Worm (Caenorhabditis elegans) whole organism, L2 larva: ENCODE measurements around the gene C23G10.7.

Source experiments
- ZK546.5 ChIP-seq: sonication (generic microtip); optimal IDR thresholded peaks from 2 replicates; lab custom pipeline; 2017; ENCODE audit warnings: missing biosample characterization, missing genetic modification characterization
- aly-2 ChIP-seq: fragments of 150-350 bp; optimal IDR thresholded peaks from 2 replicates; lab custom pipeline; 2014; ENCODE audit warnings: missing biosample characterization, missing genetic modification characterization
- ama-1 ChIP-seq: fragments of 150-350 bp; optimal IDR thresholded peaks from 2 replicates; lab custom pipeline; 2018; ENCODE audit warnings: inconsistent platforms
- blmp-1 ChIP-seq: sonication (generic microtip); optimal IDR thresholded peaks from 2 replicates; lab custom pipeline; 2017; ENCODE audit warnings: missing genetic modification characterization, mild to moderate bottlenecking, missing compliant biosample characterization, antibody characterized with exemption, moderate library complexity; ENCODE audit not compliant: insufficient read depth
- ceh-82 ChIP-seq: fragments of 150-350 bp; optimal IDR thresholded peaks from 2 replicates; lab custom pipeline; 2014; ENCODE audit warnings: missing biosample characterization, missing genetic modification characterization
- egl-27 ChIP-seq: sonication (generic microtip); optimal IDR thresholded peaks from 3 replicates; lab custom pipeline; 2017; ENCODE audit warnings: missing biosample characterization, missing genetic modification reagents, missing genetic modification characterization
- lin-11 ChIP-seq: fragments of 150-350 bp; sonication (generic microtip); optimal IDR thresholded peaks from 2 replicates; lab custom pipeline; 2014; ENCODE audit warnings: missing biosample characterization, missing genetic modification characterization, inconsistent platforms, mixed read lengths
- mab-5 ChIP-seq: fragments of 150-350 bp; optimal IDR thresholded peaks from 2 replicates; lab custom pipeline; 2014; ENCODE audit warnings: missing biosample characterization, missing genetic modification characterization
- nhr-23 ChIP-seq: fragments of 150-350 bp; optimal IDR thresholded peaks from 2 replicates; lab custom pipeline; 2014; ENCODE audit warnings: missing biosample characterization, missing genetic modification reagents, missing genetic modification characterization
- skn-1 ChIP-seq: sonication (generic microtip); optimal IDR thresholded peaks from 2 replicates; lab custom pipeline; 2017; ENCODE audit warnings: missing biosample characterization, missing genetic modification characterization
- snpc-4 ChIP-seq: fragments of 150-350 bp; optimal IDR thresholded peaks from 2 replicates; lab custom pipeline; 2014; ENCODE audit warnings: missing biosample characterization, missing genetic modification characterization
- unc-39 ChIP-seq: fragments of 150-350 bp; optimal IDR thresholded peaks from 2 replicates; lab custom pipeline; 2014; ENCODE audit warnings: missing biosample characterization, missing genetic modification characterization
- unc-55 ChIP-seq: fragments of 150-350 bp; sonication (generic microtip); optimal IDR thresholded peaks from 3 replicates; lab custom pipeline; 2014; ENCODE audit warnings: missing biosample characterization, missing genetic modification reagents, missing genetic modification characterization
- ztf-11 ChIP-seq: sonication (generic microtip); optimal IDR thresholded peaks from 2 replicates; lab custom pipeline; 2017; ENCODE audit warnings: missing biosample characterization, missing genetic modification characterization

- TF ChIP-seq aly-2, result no peak
- TF ChIP-seq ceh-82 (tag; lab: Kevin White, UChicago), result no peak
- no peak for TF ChIP-seq mab-5 (tag; lab: Kevin White, UChicago)
- no peak for TF ChIP-seq unc-55
- TF ChIP-seq egl-27 (tag; lab: Kevin White, UChicago), result peak; percentile 39
- TF ChIP-seq lin-11, result no peak
- no peak for TF ChIP-seq unc-39 (tag; lab: Kevin White, UChicago)
- TF ChIP-seq snpc-4 (tag; lab: Kevin White, UChicago), result no peak
- no peak for TF ChIP-seq ama-1 (lab: Kevin White, UChicago)
- no peak for TF ChIP-seq skn-1 (tag; lab: Kevin White, UChicago)
- no peak for TF ChIP-seq nhr-23 (tag; lab: Kevin White, UChicago)
- no peak for TF ChIP-seq ZK546.5 (tag; lab: Kevin White, UChicago)
- TF ChIP-seq blmp-1 (tag; lab: Kevin White, UChicago), result no peak
- no peak for TF ChIP-seq ztf-11 (tag; lab: Kevin White, UChicago)
Measured at ce11 chrIII:6231880-6232279, 33.7 kb upstream of the C23G10.7 start.
